Fruit fly (Drosophila melanogaster) whole organism, embryonic: Measurements from ENCODE around the gene gro.
A peak's percentile ranks its signal among the peaks of the same experiment; 100 is the strongest.

Source experiments
- ATbp ChIP-seq: fragments of 200-800 bp; sonication (Bioruptor generic); optimal IDR thresholded peaks from 2 replicates; lab custom pipeline; 2017; ENCODE audit warnings: missing biosample characterization, mild to moderate bottlenecking, missing genetic modification characterization, missing genetic modification reagents
- Awh ChIP-seq: fragments of 200-800 bp; sonication (Bioruptor generic); IDR thresholded peaks from 2 replicates; pipeline ENCODE4, ENCODE4 v1.3.6; 2022; ENCODE audit warnings: missing biosample characterization, missing genetic modification characterization
- Bgb ChIP-seq: fragments of 200-800 bp; sonication (Bioruptor generic); IDR thresholded peaks from 2 replicates; pipeline ENCODE4 v1.3.6; 2022; ENCODE audit warnings: missing biosample characterization, missing genetic modification characterization; ENCODE audit not compliant: partially characterized antibody
- CG10267 ChIP-seq: fragments of 200-800 bp; sonication (Bioruptor generic); optimal IDR thresholded peaks from 2 replicates; lab custom pipeline; 2018; ENCODE audit warnings: missing biosample characterization, mild to moderate bottlenecking, missing genetic modification characterization, moderate library complexity
- CG10431 ChIP-seq: fragments of 200-800 bp; sonication (Bioruptor generic); optimal IDR thresholded peaks from 3 replicates; lab custom pipeline; 2018; ENCODE audit warnings: missing biosample characterization, mild to moderate bottlenecking, missing genetic modification characterization
- CG12155 ChIP-seq: fragments of 200-800 bp; sonication (Bioruptor generic); optimal IDR thresholded peaks from 3 replicates; lab custom pipeline; 2016; ENCODE audit warnings: missing biosample characterization, missing genetic modification characterization
- CG14667 ChIP-seq: fragments of 200-800 bp; sonication (Bioruptor generic); IDR thresholded peaks from 2 replicates; pipeline ENCODE4 v1.3.6; 2022; ENCODE audit warnings: missing biosample characterization, missing genetic modification characterization
- CG15479 ChIP-seq: fragments of 200-800 bp; sonication (Bioruptor generic); optimal IDR thresholded peaks from 3 replicates; lab custom pipeline; 2019; ENCODE audit warnings: missing biosample characterization, mild to moderate bottlenecking, missing genetic modification characterization, moderate library complexity
- CG1603 ChIP-seq: fragments of 200-800 bp; sonication (Bioruptor generic); optimal IDR thresholded peaks from 2 replicates; lab custom pipeline; 2019; ENCODE audit warnings: missing biosample characterization, mild to moderate bottlenecking, missing genetic modification characterization, moderate library complexity
- CG17385 ChIP-seq: fragments of 200-800 bp; sonication (Bioruptor generic); optimal IDR thresholded peaks from 3 replicates; lab custom pipeline; 2018; ENCODE audit warnings: missing biosample characterization, mild to moderate bottlenecking, missing genetic modification characterization
- CG3407 ChIP-seq: fragments of 200-800 bp; sonication (Bioruptor generic); optimal IDR thresholded peaks from 2 replicates; lab custom pipeline; 2018; ENCODE audit warnings: missing biosample characterization, mild to moderate bottlenecking, missing genetic modification characterization
- CG43689 ChIP-seq: fragments of 200-800 bp; sonication (Bioruptor generic); IDR thresholded peaks from 2 replicates; pipeline ENCODE4 v1.3.6; 2022; ENCODE audit warnings: missing biosample characterization, missing genetic modification characterization
- CG4617 ChIP-seq: fragments of 200-800 bp; sonication (Bioruptor generic); optimal IDR thresholded peaks from 3 replicates; lab custom pipeline; 2016; ENCODE audit warnings: missing biosample characterization, missing genetic modification characterization, borderline replicate concordance
- CG8089 ChIP-seq: fragments of 200-800 bp; sonication (Bioruptor generic); optimal IDR thresholded peaks from 3 replicates; lab custom pipeline; 2016; ENCODE audit warnings: missing biosample characterization, missing genetic modification characterization
- CG8924 ChIP-seq: fragments of 200-800 bp; optimal IDR thresholded peaks from 3 replicates; lab custom pipeline; 2019; ENCODE audit warnings: missing biosample characterization, mild to moderate bottlenecking, missing genetic modification characterization, moderate library complexity
- Dp ChIP-seq: fragments of 200-800 bp; sonication (Bioruptor generic); optimal IDR thresholded peaks from 2 replicates; lab custom pipeline; 2018; ENCODE audit warnings: missing biosample characterization, mild to moderate bottlenecking, missing genetic modification characterization, moderate library complexity
- E2f2 ChIP-seq: fragments of 200-800 bp; sonication (Bioruptor generic); IDR thresholded peaks from 2 replicates; pipeline ENCODE4 v1.3.6; 2022; ENCODE audit warnings: missing biosample characterization, missing genetic modification characterization
- ERR ChIP-seq: fragments of 200-800 bp; sonication (Bioruptor generic); optimal IDR thresholded peaks from 2 replicates; lab custom pipeline; 2016; ENCODE audit warnings: missing biosample characterization, missing genetic modification characterization
- Ets97D ChIP-seq: fragments of 200-800 bp; sonication (Bioruptor generic); optimal IDR thresholded peaks from 3 replicates; lab custom pipeline; 2016; ENCODE audit warnings: missing biosample characterization, missing genetic modification characterization
- H2.0 ChIP-seq: fragments of 200-800 bp; sonication (Bioruptor generic); IDR thresholded peaks from 2 replicates; pipeline ENCODE4 v1.3.6; 2022; ENCODE audit warnings: missing biosample characterization, missing genetic modification characterization
- HHEX ChIP-seq: fragments of 200-800 bp; sonication (Bioruptor generic); optimal IDR thresholded peaks from 3 replicates; lab custom pipeline; 2017; ENCODE audit warnings: missing biosample characterization, mild to moderate bottlenecking, missing genetic modification characterization, missing genetic modification reagents
- Hr39 ChIP-seq: fragments of >200 bp; optimal IDR thresholded peaks from 2 replicates; lab custom pipeline; 2017
- Lpt ChIP-seq: fragments of >200 bp; optimal IDR thresholded peaks from 2 replicates; lab custom pipeline; 2018; ENCODE audit warnings: missing biosample characterization, missing genetic modification characterization
- MBD-R2 ChIP-seq: fragments of 200-800 bp; sonication (Bioruptor generic); IDR thresholded peaks from 2 replicates; pipeline ENCODE4 v1.3.6; 2022; ENCODE audit warnings: missing biosample characterization, missing genetic modification characterization
- MESR4 ChIP-seq: fragments of 200-800 bp; sonication (Bioruptor generic); optimal IDR thresholded peaks from 2 replicates; lab custom pipeline; 2018; ENCODE audit warnings: missing biosample characterization, mild to moderate bottlenecking, missing genetic modification characterization, moderate library complexity
- Meics ChIP-seq: fragments of 200-800 bp; sonication (Bioruptor generic); optimal IDR thresholded peaks from 2 replicates; lab custom pipeline; 2017; ENCODE audit warnings: missing biosample characterization, mild to moderate bottlenecking, missing genetic modification characterization
- Nf-YB ChIP-seq: fragments of 200-800 bp; sonication (Bioruptor generic); optimal IDR thresholded peaks from 3 replicates; lab custom pipeline; 2019; ENCODE audit warnings: missing biosample characterization, mild to moderate bottlenecking, missing genetic modification characterization, moderate library complexity
- Nf-YC ChIP-seq: fragments of 200-800 bp; optimal IDR thresholded peaks from 3 replicates; lab custom pipeline; 2019; ENCODE audit warnings: missing biosample characterization, mild to moderate bottlenecking, missing genetic modification characterization, moderate library complexity
- Poxn ChIP-seq: fragments of 200-800 bp; sonication (Bioruptor generic); IDR thresholded peaks from 2 replicates; pipeline ENCODE4 v1.3.6; 2022; ENCODE audit warnings: missing biosample characterization, missing genetic modification characterization
- Sox102F ChIP-seq: fragments of 200-800 bp; sonication (Bioruptor generic); optimal IDR thresholded peaks from 2 replicates; lab custom pipeline; 2018; ENCODE audit warnings: missing biosample characterization, mild to moderate bottlenecking, missing genetic modification characterization, moderate library complexity
- amos ChIP-seq: fragments of 200-800 bp; sonication (Bioruptor generic); IDR thresholded peaks from 2 replicates; pipeline ENCODE4 v1.3.6; 2022; ENCODE audit warnings: missing biosample characterization, missing genetic modification characterization; ENCODE audit not compliant: partially characterized antibody
- bigmax ChIP-seq: fragments of 200-800 bp; sonication (Bioruptor generic); optimal IDR thresholded peaks from 2 replicates; lab custom pipeline; 2018; ENCODE audit warnings: missing biosample characterization, mild to moderate bottlenecking, missing genetic modification characterization
- crp ChIP-seq, 2 experiments: fragments of 200-800 bp; sonication (Bioruptor generic); optimal IDR thresholded peaks; 2 replicates in 1 of 2; 3 replicates in 1 of 2; lab custom pipeline; 2017; ENCODE audit warnings: missing biosample characterization in 2 of 2, missing genetic modification characterization in 2 of 2, mild to moderate bottlenecking in 1 of 2, moderate library complexity in 1 of 2
- cwo ChIP-seq: fragments of 200-800 bp; sonication (Bioruptor generic); optimal IDR thresholded peaks from 3 replicates; lab custom pipeline; 2017; ENCODE audit warnings: missing biosample characterization, missing genetic modification characterization, mild to moderate bottlenecking, moderate library complexity, missing genetic modification reagents
- fru ChIP-seq: fragments of >200 bp; optimal IDR thresholded peaks from 2 replicates; lab custom pipeline; 2017
- gro ChIP-seq: fragments of 200-800 bp; sonication (Bioruptor generic); optimal IDR thresholded peaks from 2 replicates; lab custom pipeline; 2016; ENCODE audit warnings: missing biosample characterization, missing genetic modification characterization
- ham ChIP-seq: fragments of 200-800 bp; sonication (Bioruptor generic); IDR thresholded peaks from 2 replicates; pipeline ENCODE4 v1.3.6; 2022; ENCODE audit warnings: missing biosample characterization, missing genetic modification characterization
- lbe ChIP-seq: fragments of 200-800 bp; sonication (Bioruptor generic); optimal IDR thresholded peaks from 2 replicates; lab custom pipeline; 2016; ENCODE audit warnings: missing biosample characterization, mild to moderate bottlenecking, missing genetic modification characterization
- lmd ChIP-seq: fragments of 200-800 bp; sonication (Bioruptor generic); IDR thresholded peaks from 2 replicates; pipeline ENCODE4 v1.3.6; 2022; ENCODE audit warnings: missing biosample characterization, missing genetic modification characterization
- nau ChIP-seq: fragments of 200-800 bp; sonication (Bioruptor generic); optimal IDR thresholded peaks from 3 replicates; lab custom pipeline; 2017; ENCODE audit warnings: missing biosample characterization, mild to moderate bottlenecking, missing genetic modification characterization, missing genetic modification reagents
- onecut ChIP-seq: fragments of 200-800 bp; sonication (Bioruptor generic); IDR thresholded peaks from 2 replicates; pipeline ENCODE4 v1.3.6; 2022; ENCODE audit warnings: missing biosample characterization, missing genetic modification characterization
- phol ChIP-seq: fragments of 200-800 bp; sonication (Bioruptor generic); optimal IDR thresholded peaks from 3 replicates; lab custom pipeline; 2018; ENCODE audit warnings: missing biosample characterization, mild to moderate bottlenecking, missing genetic modification characterization, moderate library complexity
- pzg ChIP-seq: fragments of 200-800 bp; sonication (Bioruptor generic); optimal IDR thresholded peaks from 3 replicates; lab custom pipeline; 2018; ENCODE audit warnings: missing biosample characterization, mild to moderate bottlenecking, missing genetic modification characterization, moderate library complexity
- repo ChIP-seq: fragments of 200-800 bp; sonication (Bioruptor generic); optimal IDR thresholded peaks from 2 replicates; lab custom pipeline; 2016; ENCODE audit warnings: missing biosample characterization, missing genetic modification characterization
- rib ChIP-seq: fragments of 200-800 bp; sonication (Bioruptor generic); IDR thresholded peaks from 2 replicates; pipeline ENCODE4 v1.3.6; 2022; ENCODE audit warnings: missing biosample characterization, missing genetic modification characterization
- sd ChIP-seq: fragments of 200-800 bp; sonication (Bioruptor generic); optimal IDR thresholded peaks from 3 replicates; lab custom pipeline; 2018; ENCODE audit warnings: missing biosample characterization, mild to moderate bottlenecking, missing genetic modification characterization, moderate library complexity
- sens ChIP-seq: fragments of 200-800 bp; sonication (Bioruptor generic); peaks from one replicate; lab custom pipeline; 2016; ENCODE audit warnings: missing biosample characterization, missing genetic modification characterization
- sob ChIP-seq: fragments of 200-800 bp; sonication (Bioruptor generic); IDR thresholded peaks from 2 replicates; pipeline ENCODE4 v1.3.6; 2022; ENCODE audit warnings: missing biosample characterization, missing genetic modification characterization
- stwl ChIP-seq: fragments of 200-800 bp; sonication (Bioruptor generic); optimal IDR thresholded peaks from 3 replicates; lab custom pipeline; 2018; ENCODE audit warnings: missing biosample characterization, mild to moderate bottlenecking, missing genetic modification characterization, moderate library complexity
- trem ChIP-seq: fragments of 200-800 bp; optimal IDR thresholded peaks from 3 replicates; lab custom pipeline; 2019; ENCODE audit warnings: missing biosample characterization, mild to moderate bottlenecking, missing genetic modification characterization, moderate library complexity
- wor ChIP-seq: fragments of 200-800 bp; sonication (Bioruptor generic); IDR thresholded peaks from 2 replicates; pipeline ENCODE4 v1.3.6; 2022; ENCODE audit warnings: missing biosample characterization, missing genetic modification characterization

Gene gro

DNA sequence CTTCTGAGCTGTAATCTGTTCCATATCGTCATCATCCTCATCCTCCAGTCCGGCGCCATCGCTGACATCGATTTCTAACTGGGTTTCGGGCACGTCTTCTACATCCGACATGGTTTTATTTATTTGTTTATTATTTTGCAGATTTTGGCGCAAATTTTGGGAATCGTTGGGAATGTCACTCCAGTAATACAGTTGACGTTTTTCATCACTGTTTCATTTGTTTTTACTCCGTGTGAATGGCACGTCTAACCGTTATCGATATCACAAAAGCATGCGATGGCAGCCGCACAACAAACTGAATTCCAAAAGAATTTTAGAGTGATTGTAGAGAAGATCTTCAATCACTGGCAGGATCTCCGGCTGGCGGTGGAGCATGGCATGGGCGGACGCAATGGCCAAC, 14.8 kb downstream of the gro start, which contains the start of the genes Sld5 and CG14543 (continued):
- TF ChIP-seq nau (GFP tag; lab: Kevin White, UChicago) (no peak), Bgb (GFP tag; lab: Robert Waterston, UW) (peak; percentile 36; the same call in 1 of the 2 replicates), CG43689 (no peak), onecut (GFP tag; lab: Robert Waterston, UW) (no peak), Lpt (GFP tag; lab: Kevin White, UChicago) (no peak), gro (GFP tag; lab: Kevin White, UChicago) (peak; percentile 80), CG8089 (GFP tag; lab: Kevin White, UChicago) (no peak), CG8924 (tag; lab: Kevin White, UChicago) (peak; percentile 13), ATbp (GFP tag; lab: Kevin White, UChicago) (no peak), CG3407 (GFP tag; lab: Kevin White, UChicago) (no peak), rib (GFP tag; lab: Robert Waterston, UW) (no peak), HHEX (no peak), wor (GFP tag; lab: Robert Waterston, UW) (no peak), cwo (no peak), CG12155 (GFP tag; lab: Kevin White, UChicago) (peak; percentile 12), CG10431 (GFP tag; lab: Kevin White, UChicago) (no peak), trem (tag; lab: Kevin White, UChicago) (peak; percentile 7), Meics (GFP tag; lab: Kevin White, UChicago) (peak; percentile 15), sob (GFP tag; lab: Robert Waterston, UW) (peak; percentile 48; the same call in 1 of the 2 replicates), CG14667 (GFP tag; lab: Robert Waterston, UW) (no peak), Poxn (no peak), lmd (GFP tag; lab: Robert Waterston, UW) (no peak), Hr39 (lab: Kevin White, UChicago) (no peak), fru (no peak), Awh (GFP tag; lab: Robert Waterston, UW) (no peak), crp (GFP tag; optimal IDR thresholded peaks at IDR 0.05; lab: Kevin White, UChicago) (peak in 1 of 2 experiments; percentile 77), CG15479 (GFP tag; lab: Kevin White, UChicago) (no peak), phol (tag; lab: Kevin White, UChicago) (peak; percentile 40), Sox102F (GFP tag; lab: Kevin White, UChicago) (no peak)

DNA sequence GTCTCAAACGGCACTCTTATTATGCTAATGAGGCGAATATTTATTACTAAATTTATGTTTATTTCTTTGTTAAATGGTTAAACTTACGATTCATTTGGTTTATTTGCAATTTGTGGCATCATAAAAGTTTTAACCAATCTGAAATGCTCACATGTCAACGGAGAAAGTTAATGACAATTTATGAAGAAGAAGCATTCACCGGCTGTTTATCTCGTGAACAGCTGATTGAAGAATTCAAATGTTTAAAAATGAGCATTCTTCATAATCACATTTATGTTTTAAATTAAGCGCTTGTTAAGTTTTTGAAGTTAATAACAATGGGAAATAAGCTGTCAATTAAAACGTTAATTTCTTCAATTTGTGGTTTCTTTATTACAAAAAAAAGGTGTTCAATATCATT, 16.5 kb downstream of the gro start, which contains the start of the genes PIG-P and Tcs6:
Gene PIG-P (minus strand): TSS at position 158 of the 400 bp plus-strand sequence.
Gene Tcs6 (minus strand): TSS at position 158 of the 400 bp plus-strand sequence.
- peak; percentile 58 for TF ChIP-seq E2f2 (GFP tag; lab: Robert Waterston, UW)
- TF ChIP-seq crp (GFP tag; optimal IDR thresholded peaks at IDR 0.05; lab: Kevin White, UChicago): peak; percentile 56 to 90
- TF ChIP-seq Nf-YB (GFP tag; lab: Kevin White, UChicago): peak; percentile 4
- TF ChIP-seq Dp: peak; percentile 53
- peak; percentile 26 for TF ChIP-seq sens
- TF ChIP-seq pzg: peak; percentile 41
- TF ChIP-seq Nf-YC (tag; lab: Kevin White, UChicago): peak; percentile 16
- no peak for TF ChIP-seq ham
- TF ChIP-seq ERR (GFP tag; lab: Kevin White, UChicago): no peak
- TF ChIP-seq H2.0 (GFP tag; lab: Robert Waterston, UW): no peak
- TF ChIP-seq MBD-R2: peak; percentile 28; the same call in 1 of the 2 replicates
- TF ChIP-seq CG10267 (tag; lab: Kevin White, UChicago): peak; percentile 34
- no peak for TF ChIP-seq amos (GFP tag; lab: Robert Waterston, UW)
- TF ChIP-seq repo (GFP tag; lab: Kevin White, UChicago): no peak
- peak; percentile 41 for TF ChIP-seq Ets97D (GFP tag; lab: Kevin White, UChicago)
- peak; percentile 22 for TF ChIP-seq bigmax (GFP tag; lab: Kevin White, UChicago)
- peak; percentile 44 for TF ChIP-seq lbe (GFP tag; lab: Kevin White, UChicago)
- TF ChIP-seq CG4617: peak; percentile 5
- TF ChIP-seq sd (tag; lab: Kevin White, UChicago): peak; percentile 88
- peak; percentile 28 for TF ChIP-seq CG1603 (tag; lab: Kevin White, UChicago)
- TF ChIP-seq CG17385 (GFP tag; lab: Kevin White, UChicago): peak; percentile 95
- peak; percentile 22 for TF ChIP-seq MESR4 (GFP tag; lab: Kevin White, UChicago)
- peak; percentile 26 for TF ChIP-seq stwl
